Worm (Caenorhabditis elegans) whole organism, L2 larva: ENCODE data around the gene B0416.3.

Experiments used
- C34F6.9 ChIP-seq: fragments of 150-350 bp; optimal IDR thresholded peaks from 2 replicates; lab custom pipeline; 2014; ENCODE audit warnings: missing biosample characterization, missing genetic modification characterization
- F13H6.1 ChIP-seq: sonication (generic microtip); optimal IDR thresholded peaks from 2 replicates; lab custom pipeline; 2016; ENCODE audit warnings: missing genetic modification characterization, missing compliant biosample characterization
- Y55F3AM.14 ChIP-seq: fragments of 200-800 bp; sonication (Bioruptor generic); optimal IDR thresholded peaks from 2 replicates; lab custom pipeline; 2018; ENCODE audit warnings: mild to moderate bottlenecking, missing genetic modification characterization, missing compliant biosample characterization
- alr-1 ChIP-seq: fragments of 150-350 bp; optimal IDR thresholded peaks from 2 replicates; lab custom pipeline; 2014; ENCODE audit warnings: missing biosample characterization, missing genetic modification characterization
- aly-2 ChIP-seq: fragments of 150-350 bp; optimal IDR thresholded peaks from 2 replicates; lab custom pipeline; 2014; ENCODE audit warnings: missing biosample characterization, missing genetic modification characterization
- blmp-1 ChIP-seq: sonication (generic microtip); optimal IDR thresholded peaks from 2 replicates; lab custom pipeline; 2017; ENCODE audit warnings: missing genetic modification characterization, mild to moderate bottlenecking, missing compliant biosample characterization, antibody characterized with exemption, moderate library complexity; ENCODE audit not compliant: insufficient read depth
- ceh-16 ChIP-seq: fragments of 150-350 bp; optimal IDR thresholded peaks from 2 replicates; lab custom pipeline; 2014; ENCODE audit warnings: missing biosample characterization, missing genetic modification characterization
- crh-2 ChIP-seq: sonication (generic microtip); optimal IDR thresholded peaks from 2 replicates; lab custom pipeline; 2017; ENCODE audit warnings: missing biosample characterization, missing genetic modification characterization
- dmd-4 ChIP-seq: sonication (generic microtip); optimal IDR thresholded peaks from 2 replicates; lab custom pipeline; 2017; ENCODE audit warnings: missing biosample characterization, missing genetic modification characterization
- egl-27 ChIP-seq: sonication (generic microtip); optimal IDR thresholded peaks from 3 replicates; lab custom pipeline; 2017; ENCODE audit warnings: missing biosample characterization, missing genetic modification reagents, missing genetic modification characterization
- elt-1 ChIP-seq: fragments of 150-350 bp; optimal IDR thresholded peaks from 2 replicates; lab custom pipeline; 2014; ENCODE audit warnings: missing biosample characterization, missing genetic modification characterization
- gmeb-1 ChIP-seq: fragments of 150-350 bp; optimal IDR thresholded peaks from 2 replicates; lab custom pipeline; 2014; ENCODE audit warnings: missing biosample characterization, missing genetic modification characterization
- lin-11 ChIP-seq: fragments of 150-350 bp; sonication (generic microtip); optimal IDR thresholded peaks from 2 replicates; lab custom pipeline; 2014; ENCODE audit warnings: missing biosample characterization, missing genetic modification characterization, inconsistent platforms, mixed read lengths
- lin-13 ChIP-seq: fragments of 150-350 bp; optimal IDR thresholded peaks from 2 replicates; lab custom pipeline; 2014; ENCODE audit warnings: missing biosample characterization, missing genetic modification reagents, missing genetic modification characterization
- lin-39 ChIP-seq: fragments of 150-350 bp; optimal IDR thresholded peaks from 2 replicates; lab custom pipeline; 2014; ENCODE audit warnings: missing biosample characterization, missing genetic modification reagents, missing genetic modification characterization
- nhr-10 ChIP-seq: sonication (generic microtip); optimal IDR thresholded peaks from 2 replicates; lab custom pipeline; 2017; ENCODE audit warnings: missing biosample characterization, missing genetic modification characterization
- nhr-11 ChIP-seq: fragments of 150-350 bp; optimal IDR thresholded peaks from 2 replicates; lab custom pipeline; 2014; ENCODE audit warnings: missing biosample characterization, missing genetic modification characterization
- nhr-12 ChIP-seq: fragments of 150-350 bp; optimal IDR thresholded peaks from 2 replicates; lab custom pipeline; 2014; ENCODE audit warnings: missing biosample characterization, missing genetic modification characterization
- nhr-129 ChIP-seq: fragments of 150-350 bp; optimal IDR thresholded peaks from 2 replicates; lab custom pipeline; 2014; ENCODE audit warnings: missing biosample characterization, missing genetic modification characterization
- nhr-25 ChIP-seq: fragments of 150-350 bp; sonication (generic microtip); optimal IDR thresholded peaks from 3 replicates; lab custom pipeline; 2014; ENCODE audit warnings: missing biosample characterization, missing genetic modification characterization
- nhr-6 ChIP-seq: fragments of 150-350 bp; optimal IDR thresholded peaks from 2 replicates; lab custom pipeline; 2014; ENCODE audit warnings: missing biosample characterization, missing genetic modification characterization
- nhr-77 ChIP-seq: fragments of 150-350 bp; optimal IDR thresholded peaks from 2 replicates; lab custom pipeline; 2014; ENCODE audit warnings: missing biosample characterization, missing genetic modification characterization
- peb-1 ChIP-seq: fragments of 150-350 bp; optimal IDR thresholded peaks from 2 replicates; lab custom pipeline; 2014; ENCODE audit warnings: missing biosample characterization, missing genetic modification characterization
- sem-4 ChIP-seq: fragments of 150-350 bp; optimal IDR thresholded peaks from 2 replicates; lab custom pipeline; 2014; ENCODE audit warnings: missing biosample characterization, missing genetic modification reagents, missing genetic modification characterization
- skn-1 ChIP-seq: sonication (generic microtip); optimal IDR thresholded peaks from 2 replicates; lab custom pipeline; 2017; ENCODE audit warnings: missing biosample characterization, missing genetic modification characterization
- sma-3 ChIP-seq: sonication (generic microtip); optimal IDR thresholded peaks from 2 replicates; lab custom pipeline; 2016; ENCODE audit warnings: missing genetic modification reagents, missing genetic modification characterization, missing compliant biosample characterization
- unc-39 ChIP-seq: fragments of 150-350 bp; optimal IDR thresholded peaks from 2 replicates; lab custom pipeline; 2014; ENCODE audit warnings: missing biosample characterization, missing genetic modification characterization
- unc-55 ChIP-seq: fragments of 150-350 bp; sonication (generic microtip); optimal IDR thresholded peaks from 3 replicates; lab custom pipeline; 2014; ENCODE audit warnings: missing biosample characterization, missing genetic modification reagents, missing genetic modification characterization
- unc-62 ChIP-seq: fragments of 150-350 bp; optimal IDR thresholded peaks from 2 replicates; lab custom pipeline; 2014; ENCODE audit warnings: missing biosample characterization, missing genetic modification reagents, missing genetic modification characterization
- zag-1 ChIP-seq: fragments of 150-350 bp; optimal IDR thresholded peaks from 2 replicates; lab custom pipeline; 2014; ENCODE audit warnings: missing biosample characterization, missing genetic modification characterization
- ztf-1 ChIP-seq: fragments of 200-800 bp; sonication (Bioruptor generic); conservative IDR thresholded peaks from 2 replicates; pipeline ENCODE4 v1.3.6; 2022; ENCODE audit warnings: missing genetic modification characterization, missing compliant biosample characterization
- ztf-11 ChIP-seq: sonication (generic microtip); optimal IDR thresholded peaks from 2 replicates; lab custom pipeline; 2017; ENCODE audit warnings: missing biosample characterization, missing genetic modification characterization
- ztf-4 ChIP-seq: fragments of 150-350 bp; optimal IDR thresholded peaks from 2 replicates; lab custom pipeline; 2014; ENCODE audit warnings: missing biosample characterization, missing genetic modification characterization

Gene B0416.3

ce11 chrX:9314397-9314796 lies 23.0 kb downstream of the B0416.3 start, which contains the start of gene ttr-38:
ttr-38 (minus strand) TSS chrX:9314497.
- no peak for TF ChIP-seq nhr-12 (tag; lab: Kevin White, UChicago)
- no peak for TF ChIP-seq gmeb-1 (tag; lab: Kevin White, UChicago)
- TF ChIP-seq lin-39 (tag; lab: Kevin White, UChicago), result no peak
- TF ChIP-seq lin-13, result no peak
- TF ChIP-seq F13H6.1, result no peak
- no peak for TF ChIP-seq ztf-1 (GFP tag; lab: Robert Waterston, UW)
- TF ChIP-seq alr-1 (tag; lab: Kevin White, UChicago), result no peak
- no peak for TF ChIP-seq C34F6.9 (tag; lab: Kevin White, UChicago)
- no peak for TF ChIP-seq dmd-4 (tag; lab: Kevin White, UChicago)
- no peak for TF ChIP-seq unc-62 (GFP tag; lab: Kevin White, UChicago)
- TF ChIP-seq nhr-10 (tag; lab: Kevin White, UChicago), result no peak
- no peak for TF ChIP-seq sem-4 (tag; lab: Kevin White, UChicago)
- TF ChIP-seq zag-1 (tag; lab: Kevin White, UChicago), result no peak
- TF ChIP-seq nhr-129 (tag; lab: Kevin White, UChicago), result no peak
- no peak for TF ChIP-seq nhr-11 (tag; lab: Kevin White, UChicago)
- TF ChIP-seq unc-39, result no peak
- no peak for TF ChIP-seq ztf-11 (tag; lab: Kevin White, UChicago)
- no peak for TF ChIP-seq elt-1 (tag; lab: Kevin White, UChicago)
- no peak for TF ChIP-seq peb-1 (tag; lab: Kevin White, UChicago)

- TF ChIP-seq lin-11 (tag; lab: Kevin White, UChicago) (no peak), aly-2 (tag; lab: Kevin White, UChicago) (no peak), ceh-16 (tag; lab: Kevin White, UChicago) (no peak), blmp-1 (no peak), crh-2 (tag; lab: Kevin White, UChicago) (no peak), nhr-129 (tag; lab: Kevin White, UChicago) (no peak), egl-27 (tag; lab: Kevin White, UChicago) (no peak)
These were observed 27.6 kb downstream of the B0416.3 start, which contains the start of gene npr-7 for ce11 chrX:9319080-9319479. npr-7 (minus strand) TSS chrX:9319180.

- TF ChIP-seq unc-39 (no peak), lin-39 (tag; lab: Kevin White, UChicago) (no peak), unc-55 (GFP tag; lab: Kevin White, UChicago) (no peak), lin-11 (tag; lab: Kevin White, UChicago) (no peak), zag-1 (tag; lab: Kevin White, UChicago) (no peak)
- TF ChIP-seq, all 48 proteins: peak for 0
These were observed 33.5 kb downstream of the B0416.3 start for ce11 chrX:9324962-9325361.

- TF ChIP-seq nhr-129 (tag; lab: Kevin White, UChicago), result peak; percentile 14
- TF ChIP-seq F13H6.1, result peak; percentile 77
- no peak for TF ChIP-seq Y55F3AM.14 (GFP tag; lab: Kevin White, UChicago)
- no peak for TF ChIP-seq nhr-25
- TF ChIP-seq nhr-6, result no peak
These were observed 39.3 kb downstream of the B0416.3 start, which contains the start of gene T20B5.2 for ce11 chrX:9330721-9331212. T20B5.2 (plus strand) TSS chrX:9331162.

ce11 chrX:9336227-9336626 lies 44.8 kb downstream of the B0416.3 start:
- TF ChIP-seq blmp-1 (no peak), sem-4 (tag; lab: Kevin White, UChicago) (no peak), lin-13 (no peak), nhr-77 (no peak), nhr-10 (tag; lab: Kevin White, UChicago) (no peak), dmd-4 (tag; lab: Kevin White, UChicago) (no peak), lin-39 (tag; lab: Kevin White, UChicago) (no peak), nhr-25 (no peak), ztf-4 (tag; lab: Kevin White, UChicago) (no peak), aly-2 (tag; lab: Kevin White, UChicago) (no peak), skn-1 (tag; lab: Kevin White, UChicago) (no peak), sma-3 (GFP tag; lab: Kevin White, UChicago) (no peak), nhr-11 (tag; lab: Kevin White, UChicago) (no peak)
